Worm (Caenorhabditis elegans): Measurements from ENCODE around the gene Y57G11A.2.
"Not testable (repeated sequence)": the region's sequence is repeated elsewhere in the genome, so short reads cannot be mapped to it uniquely, and the experiment has no call there.

The Y57G11A.2 gene

ce11 chrIV:14554788-14555187 is 35.5 kb upstream of the Y57G11A.2 start, which contains the start of gene Y57G11B.6:
TSS of gene Y57G11B.6 (minus strand) at chrIV:14554888.
- TF ChIP-seq snu-23 (GFP tag; optimal IDR thresholded peaks at IDR 0.05) (no peak), nhr-71 (tag; optimal IDR thresholded peaks at IDR 0.05) (no peak), aly-2 (tag; optimal IDR thresholded peaks at IDR 0.05) (no peak), sup-37 (GFP tag; optimal IDR thresholded peaks at IDR 0.05) (no peak), ceh-8 (GFP tag; optimal IDR thresholded peaks at IDR 0.05) (no peak), C04F5.9 (tag; optimal IDR thresholded peaks at IDR 0.05) (no peak), unc-98 (GFP tag; IDR thresholded peaks at IDR 0.05) (no peak), nhr-28 (tag; optimal IDR thresholded peaks at IDR 0.05) (no peak), ceh-82 (tag; optimal IDR thresholded peaks at IDR 0.05) (no peak), lin-35 (GFP tag; optimal IDR thresholded peaks at IDR 0.05) (no peak), pag-3 (tag; optimal IDR thresholded peaks at IDR 0.05; ENCODE audit: borderline replicate concordance, insufficient read depth) (no peak)

ce11 chrIV:14551870-14552269 is 32.5 kb upstream of the Y57G11A.2 start, which contains the start of gene pals-30:
TSS of gene pals-30 (minus strand) at chrIV:14551970.
- TF ChIP-seq unc-30 (tag; optimal IDR thresholded peaks at IDR 0.05); sox-4 (tag; optimal IDR thresholded peaks at IDR 0.05); lir-3 (tag; optimal IDR thresholded peaks at IDR 0.05; ENCODE audit: poor library complexity): not testable (repeated sequence)

ce11 chrIV:14549308-14549707 is 30.0 kb upstream of the Y57G11A.2 start, which contains the start of gene T27E7.9:
TSS of gene T27E7.9 (minus strand) at chrIV:14549408.
- TF ChIP-seq ceh-90 (tag; optimal IDR thresholded peaks at IDR 0.05) (no peak), mep-1 (tag; optimal IDR thresholded peaks at IDR 0.05) (no peak), fkh-8 (tag; optimal IDR thresholded peaks at IDR 0.05) (no peak), isw-1 (GFP tag; IDR thresholded peaks at IDR 0.05) (no peak)

- TF ChIP-seq unc-62 (GFP tag; optimal IDR thresholded peaks at IDR 0.05) = no peak
- TF ChIP-seq fkh-4 (tag; optimal IDR thresholded peaks at IDR 0.05; ENCODE audit: borderline replicate concordance) = no peak
Measured at ce11 chrIV:14547292-14547691, 28.0 kb upstream of the Y57G11A.2 start.

- TF ChIP-seq mep-1 (tag; optimal IDR thresholded peaks at IDR 0.05) (no peak), nhr-237 (tag; optimal IDR thresholded peaks at IDR 0.05) (no peak), irx-1 (tag; optimal IDR thresholded peaks at IDR 0.05) (no peak), hpl-2 (GFP tag; optimal IDR thresholded peaks at IDR 0.05) (no peak), nhr-76 (tag; optimal IDR thresholded peaks at IDR 0.05) (no peak), lin-14 (GFP tag; optimal IDR thresholded peaks at IDR 0.05) (no peak)
Measured at ce11 chrIV:14542517-14542916, 23.2 kb upstream of the Y57G11A.2 start, which contains the start of gene pals-29. TSS of gene pals-29 (minus strand) at chrIV:14542617.

ce11 chrIV:14536911-14537310 is 17.6 kb upstream of the Y57G11A.2 start, which contains the start of gene T27E7.5:
TSS of gene T27E7.5 (plus strand) at chrIV:14537163.
- no peak for TF ChIP-seq nhr-84 (tag; optimal IDR thresholded peaks at IDR 0.05)
- TF ChIP-seq rnt-1 (tag; optimal IDR thresholded peaks at IDR 0.05) = no peak
- TF ChIP-seq grh-1 (GFP tag; IDR thresholded peaks at IDR 0.05) = no peak
- no peak for TF ChIP-seq xbp-1 (tag; optimal IDR thresholded peaks at IDR 0.05)
- TF ChIP-seq unc-62 (GFP tag; optimal IDR thresholded peaks at IDR 0.05) = no peak
- no peak for TF ChIP-seq nhr-11 (tag; optimal IDR thresholded peaks at IDR 0.05)
- TF ChIP-seq fos-1 (tag; optimal IDR thresholded peaks at IDR 0.05) = no peak
- no peak for TF ChIP-seq ceh-88 (GFP tag; IDR thresholded peaks at IDR 0.05)
- no peak for TF ChIP-seq efl-1 (optimal IDR thresholded peaks at IDR 0.05)
- TF ChIP-seq efl-1 (GFP tag; optimal IDR thresholded peaks at IDR 0.05 in 1 of 2) = no peak
